Fruit fly (Drosophila melanogaster) Kc167 (cell line): Measurements from ENCODE around the gene Btk.

ENCODE experiments used
- Myc ChIP-seq: fragments of >200 bp; optimal IDR thresholded peaks from 2 replicates; lab custom pipeline; 2017; ENCODE audit warnings: missing external identifiers
- h ChIP-seq: fragments of >200 bp; optimal IDR thresholded peaks from 3 replicates; lab custom pipeline; 2018; ENCODE audit warnings: missing external identifiers
- insv ChIP-seq: fragments of >200 bp; optimal IDR thresholded peaks from 3 replicates; lab custom pipeline; 2018; ENCODE audit warnings: missing external identifiers

DNA sequence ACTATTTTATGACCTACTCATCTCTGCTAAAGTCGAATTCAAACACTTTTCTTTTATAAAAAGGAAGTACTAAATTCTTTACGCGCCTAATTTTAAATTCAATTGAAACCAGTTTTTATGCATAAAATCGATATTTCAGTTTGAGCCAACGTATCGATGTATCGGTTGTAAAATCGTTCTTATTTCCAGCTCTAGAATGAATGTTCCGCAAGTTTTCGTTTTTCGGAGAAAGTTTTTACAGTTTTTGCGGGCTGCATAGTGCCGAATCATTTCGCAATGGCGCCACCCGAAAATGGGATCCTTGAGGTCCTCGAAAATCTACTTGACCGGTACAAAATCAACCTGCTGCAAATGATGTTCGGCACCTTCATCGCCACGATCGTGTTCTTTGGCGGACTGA is 4.5 kb upstream of the Btk start, which contains the start of gene CG7840:
- no peak for TF ChIP-seq h (lab: Kevin White, UChicago)
- no peak for TF ChIP-seq insv (lab: Kevin White, UChicago)
- TF ChIP-seq Myc (lab: Kevin White, UChicago), result no peak
